Fruit fly (Drosophila melanogaster) whole organism, embryonic: Measurements from ENCODE around the gene CG4020.

Experiments used
- B-H1 ChIP-seq: fragments of 200-800 bp; sonication (Bioruptor generic); IDR thresholded peaks from 3 replicates; pipeline ENCODE4 v1.3.6; 2022; ENCODE audit warnings: missing biosample characterization, missing genetic modification characterization
- BEAF-32 ChIP-seq: fragments of 200-800 bp; sonication (Bioruptor generic); optimal IDR thresholded peaks from 3 replicates; lab custom pipeline; 2017; ENCODE audit warnings: missing biosample characterization, missing genetic modification characterization, mild to moderate bottlenecking, moderate library complexity, missing genetic modification reagents
- CG10959 ChIP-seq: fragments of 200-800 bp; sonication (Bioruptor generic); IDR thresholded peaks from 2 replicates; pipeline ENCODE4 v1.3.6; 2022; ENCODE audit warnings: missing biosample characterization, missing genetic modification characterization
- CG11247 ChIP-seq: fragments of 200-800 bp; sonication (Bioruptor generic); IDR thresholded peaks from 2 replicates; pipeline ENCODE4 v1.3.6; 2022; ENCODE audit warnings: missing biosample characterization, missing genetic modification characterization
- CG11504 ChIP-seq: fragments of 200-800 bp; sonication (Bioruptor generic); optimal IDR thresholded peaks from 3 replicates; lab custom pipeline; 2019; ENCODE audit warnings: missing biosample characterization, mild to moderate bottlenecking, missing genetic modification characterization, moderate library complexity
- CG11560 ChIP-seq: fragments of 200-800 bp; sonication (Bioruptor generic); IDR thresholded peaks from 3 replicates; pipeline ENCODE4 v1.3.6; 2022; ENCODE audit warnings: missing biosample characterization, missing genetic modification characterization
- CG12769 ChIP-seq: fragments of 200-800 bp; sonication (Bioruptor generic); optimal IDR thresholded peaks from 2 replicates; lab custom pipeline; 2019; ENCODE audit warnings: missing biosample characterization, mild to moderate bottlenecking, missing genetic modification characterization, moderate library complexity
- CG1647 ChIP-seq: fragments of 200-800 bp; sonication (Bioruptor generic); optimal IDR thresholded peaks from 3 replicates; lab custom pipeline; 2016; ENCODE audit warnings: missing biosample characterization, missing genetic modification characterization
- CG17328 ChIP-seq: fragments of 200-800 bp; sonication (Bioruptor generic); IDR thresholded peaks from 2 replicates; pipeline ENCODE4 v1.3.6; 2022; ENCODE audit warnings: missing biosample characterization, missing genetic modification characterization
- CG17361 ChIP-seq: fragments of 200-800 bp; sonication (Bioruptor generic); IDR thresholded peaks from 3 replicates; pipeline ENCODE4 v1.3.6; 2022; ENCODE audit warnings: missing biosample characterization, missing genetic modification characterization
- CG18764 ChIP-seq: fragments of 200-800 bp; sonication (Bioruptor generic); optimal IDR thresholded peaks from 3 replicates; lab custom pipeline; 2016; ENCODE audit warnings: missing biosample characterization, missing genetic modification characterization
- CG2129 ChIP-seq: fragments of 200-800 bp; sonication (Bioruptor generic); IDR thresholded peaks from 2 replicates; pipeline ENCODE4 v1.3.6; 2022; ENCODE audit warnings: missing biosample characterization, missing genetic modification characterization; ENCODE audit not compliant: partially characterized antibody
- CG2875 ChIP-seq: fragments of 200-800 bp; sonication (Bioruptor generic); optimal IDR thresholded peaks from 2 replicates; lab custom pipeline; 2017; ENCODE audit warnings: missing biosample characterization, mild to moderate bottlenecking, missing genetic modification characterization, missing genetic modification reagents
- CG31441 ChIP-seq: fragments of 200-800 bp; sonication (Bioruptor generic); IDR thresholded peaks from 2 replicates; pipeline ENCODE4 v1.3.6; 2022; ENCODE audit warnings: missing biosample characterization, missing genetic modification characterization
- CG3407 ChIP-seq: fragments of 200-800 bp; sonication (Bioruptor generic); optimal IDR thresholded peaks from 2 replicates; lab custom pipeline; 2018; ENCODE audit warnings: missing biosample characterization, mild to moderate bottlenecking, missing genetic modification characterization
- CG34376 ChIP-seq: fragments of 200-800 bp; sonication (Bioruptor generic); optimal IDR thresholded peaks from 2 replicates; lab custom pipeline; 2018; ENCODE audit warnings: missing biosample characterization, mild to moderate bottlenecking, missing genetic modification characterization
- CG6654 ChIP-seq: fragments of 200-800 bp; sonication (Bioruptor generic); optimal IDR thresholded peaks from 2 replicates; lab custom pipeline; 2017; ENCODE audit warnings: missing biosample characterization, mild to moderate bottlenecking, missing genetic modification characterization
- CG6765 ChIP-seq: fragments of 200-800 bp; sonication (Bioruptor generic); optimal IDR thresholded peaks from 3 replicates; lab custom pipeline; 2017; ENCODE audit warnings: missing biosample characterization, mild to moderate bottlenecking, missing genetic modification characterization
- CG7556 ChIP-seq: fragments of 200-800 bp; sonication (Bioruptor generic); optimal IDR thresholded peaks from 2 replicates; lab custom pipeline; 2017; ENCODE audit warnings: missing biosample characterization, mild to moderate bottlenecking, missing genetic modification characterization
- CG7786 ChIP-seq: fragments of 200-800 bp; sonication (Bioruptor generic); optimal IDR thresholded peaks from 2 replicates; lab custom pipeline; 2016; ENCODE audit warnings: missing biosample characterization, missing genetic modification characterization
- CoRest ChIP-seq: fragments of 200-800 bp; sonication (Bioruptor generic); optimal IDR thresholded peaks from 3 replicates; lab custom pipeline; 2018; ENCODE audit warnings: missing biosample characterization, mild to moderate bottlenecking, missing genetic modification characterization, moderate library complexity
- CrebB ChIP-seq: fragments of 200-800 bp; sonication (Bioruptor generic); optimal IDR thresholded peaks from 3 replicates; lab custom pipeline; 2018; ENCODE audit warnings: missing biosample characterization, mild to moderate bottlenecking, missing genetic modification characterization
- Doc3 ChIP-seq: fragments of 200-800 bp; sonication (Bioruptor generic); IDR thresholded peaks from 3 replicates; pipeline ENCODE4 v1.3.6; 2022; ENCODE audit warnings: missing biosample characterization, missing genetic modification characterization; ENCODE audit not compliant: partially characterized antibody
- Fer1 ChIP-seq: fragments of 200-800 bp; sonication (Bioruptor generic); optimal IDR thresholded peaks from 2 replicates; lab custom pipeline; 2017; ENCODE audit warnings: missing biosample characterization, mild to moderate bottlenecking, missing genetic modification characterization
- HLH54F ChIP-seq: fragments of 200-800 bp; sonication (Bioruptor generic); optimal IDR thresholded peaks from 3 replicates; lab custom pipeline; 2016; ENCODE audit warnings: missing biosample characterization, missing genetic modification characterization
- HLHmδ ChIP-seq: fragments of 200-800 bp; sonication (Bioruptor generic); optimal IDR thresholded peaks from 2 replicates; lab custom pipeline; 2018; ENCODE audit warnings: missing biosample characterization, mild to moderate bottlenecking, missing genetic modification characterization, moderate library complexity
- Hr51 ChIP-seq, 2 experiments: fragments of 200-800 bp; sonication (Bioruptor generic); optimal IDR thresholded peaks; 2 replicates in 1 of 2; 3 replicates in 1 of 2; lab custom pipeline; 2016 to 2018; ENCODE audit warnings: missing biosample characterization in 2 of 2, missing genetic modification characterization in 2 of 2, mild to moderate bottlenecking in 1 of 2, moderate library complexity in 1 of 2
- Kr ChIP-seq: fragments of 200-800 bp; sonication (Bioruptor generic); optimal IDR thresholded peaks from 2 replicates; lab custom pipeline; 2017; ENCODE audit warnings: missing biosample characterization, mild to moderate bottlenecking, missing genetic modification characterization
- Ptx1 ChIP-seq: fragments of 200-800 bp; sonication (Bioruptor generic); IDR thresholded peaks from 2 replicates; pipeline ENCODE4 v1.3.6; 2022; ENCODE audit warnings: missing biosample characterization, missing genetic modification characterization
- Rx ChIP-seq: fragments of 200-800 bp; sonication (Bioruptor generic); IDR thresholded peaks from 2 replicates; pipeline ENCODE4 v1.3.6; 2022; ENCODE audit warnings: missing biosample characterization, missing genetic modification characterization
- Scr ChIP-seq: fragments of 200-800 bp; sonication (Bioruptor generic); IDR thresholded peaks from 2 replicates; pipeline ENCODE4 v1.3.6; 2022; ENCODE audit warnings: missing biosample characterization, missing genetic modification characterization; ENCODE audit not compliant: partially characterized antibody
- Sry-β ChIP-seq: fragments of 200-800 bp; sonication (Bioruptor generic); optimal IDR thresholded peaks from 2 replicates; lab custom pipeline; 2018; ENCODE audit warnings: missing biosample characterization, mild to moderate bottlenecking, missing genetic modification characterization, moderate library complexity
- amos ChIP-seq: fragments of 200-800 bp; sonication (Bioruptor generic); IDR thresholded peaks from 2 replicates; pipeline ENCODE4 v1.3.6; 2022; ENCODE audit warnings: missing biosample characterization, missing genetic modification characterization; ENCODE audit not compliant: partially characterized antibody
- ap ChIP-seq: fragments of 200-800 bp; sonication (Bioruptor generic); IDR thresholded peaks from 2 replicates; pipeline ENCODE4 v1.3.6; 2022; ENCODE audit warnings: missing biosample characterization, missing genetic modification characterization
- bbx ChIP-seq: fragments of 200-800 bp; sonication (Bioruptor generic); IDR thresholded peaks from 2 replicates; pipeline ENCODE4 v1.3.6; 2022; ENCODE audit warnings: missing biosample characterization, missing genetic modification characterization; ENCODE audit not compliant: partially characterized antibody
- cad ChIP-seq: fragments of >200 bp; optimal IDR thresholded peaks from 2 replicates; lab custom pipeline; 2017; ENCODE audit warnings: missing biosample characterization, missing genetic modification characterization
- danr ChIP-seq: fragments of 200-800 bp; sonication (Bioruptor generic); IDR thresholded peaks from 2 replicates; pipeline ENCODE4 v1.3.6; 2022; ENCODE audit warnings: missing biosample characterization, missing genetic modification characterization
- en ChIP-seq: fragments of 200-800 bp; sonication (Bioruptor generic); optimal IDR thresholded peaks from 2 replicates; lab custom pipeline; 2016; ENCODE audit warnings: missing biosample characterization, missing genetic modification characterization
- jumu ChIP-seq: fragments of 200-800 bp; sonication (Bioruptor generic); optimal IDR thresholded peaks from 3 replicates; lab custom pipeline; 2016; ENCODE audit warnings: missing biosample characterization, missing genetic modification characterization
- prd ChIP-seq, 3 experiments: fragments of >200 bp in 2 of 3; fragments of 200-800 bp in 1 of 3; sonication (Bioruptor generic) in 1 of 3; optimal IDR thresholded peaks in 2 of 3; IDR thresholded peaks in 1 of 3; 2 replicates in 2 of 3; 3 replicates in 1 of 3; pipeline versions ENCODE4 v1.3.6 to Lab custom; 2017 to 2022; ENCODE audit warnings: missing biosample characterization in 1 of 3, missing genetic modification characterization in 1 of 3
- slbo ChIP-seq: fragments of 200-800 bp; sonication (Bioruptor generic); IDR thresholded peaks from 2 replicates; pipeline ENCODE4 v1.3.6; 2022; ENCODE audit warnings: missing biosample characterization, missing genetic modification characterization
- sna ChIP-seq: fragments of 200-800 bp; sonication (Bioruptor generic); IDR thresholded peaks from 2 replicates; pipeline ENCODE4 v1.3.6; 2022; ENCODE audit warnings: missing biosample characterization, missing genetic modification characterization; ENCODE audit not compliant: partially characterized antibody
- stwl ChIP-seq: fragments of 200-800 bp; sonication (Bioruptor generic); optimal IDR thresholded peaks from 3 replicates; lab custom pipeline; 2018; ENCODE audit warnings: missing biosample characterization, mild to moderate bottlenecking, missing genetic modification characterization, moderate library complexity
- trem ChIP-seq: fragments of 200-800 bp; optimal IDR thresholded peaks from 3 replicates; lab custom pipeline; 2019; ENCODE audit warnings: missing biosample characterization, mild to moderate bottlenecking, missing genetic modification characterization, moderate library complexity
- unpg ChIP-seq: fragments of 200-800 bp; sonication (Bioruptor generic); optimal IDR thresholded peaks from 3 replicates; lab custom pipeline; 2018; ENCODE audit warnings: missing biosample characterization, mild to moderate bottlenecking, missing genetic modification characterization, moderate library complexity
- wdn ChIP-seq: fragments of 200-800 bp; sonication (Bioruptor generic); IDR thresholded peaks from 2 replicates; pipeline ENCODE4 v1.3.6; 2022; ENCODE audit warnings: missing biosample characterization, missing genetic modification characterization

CG4020 gene

DNA sequence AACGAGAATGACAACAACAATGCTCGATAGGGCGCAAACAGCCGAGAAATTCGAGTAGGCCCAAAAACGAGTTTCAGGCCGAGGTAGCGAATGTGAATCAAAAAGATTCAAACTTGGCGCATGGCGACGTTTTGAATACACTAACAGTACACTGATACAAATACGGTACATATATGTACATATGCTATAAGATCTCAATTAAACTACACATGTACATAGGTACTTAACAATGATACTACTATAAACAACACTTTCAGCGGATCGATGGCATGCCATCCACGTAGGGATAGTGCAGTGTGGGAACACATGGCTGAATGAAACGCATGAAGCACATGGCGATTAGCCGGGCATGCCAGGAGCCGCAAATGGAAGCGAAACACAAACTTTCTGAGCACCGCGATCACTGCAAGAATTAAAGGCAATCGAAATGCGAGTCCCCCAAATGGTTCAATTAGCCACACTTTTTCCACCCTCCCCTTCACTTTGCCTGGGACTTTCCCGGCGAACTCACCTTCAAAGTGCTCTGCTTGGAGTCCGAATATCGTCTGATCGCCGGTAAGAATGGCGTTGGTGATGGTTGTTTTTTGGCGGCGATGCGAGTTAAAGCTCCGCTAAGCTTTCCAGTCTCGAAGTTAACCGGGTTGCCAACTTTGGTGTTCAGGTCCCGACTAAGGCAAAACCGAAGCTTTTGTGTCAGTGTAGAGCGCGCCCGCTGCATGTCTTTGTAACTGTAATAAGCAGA is 10.4 kb downstream of the CG4020 start (continued):
- no peak for TF ChIP-seq CG10959
- TF ChIP-seq Doc3 = 0 out of 3 replicates have a peak, but pooled peaks have one; percentile 27
- no peak for TF ChIP-seq slbo
- no peak for TF ChIP-seq CG2129
- peak; percentile 26 for TF ChIP-seq Fer1
- TF ChIP-seq BEAF-32 (GFP tag; lab: Kevin White, UChicago) = peak; percentile 56

DNA sequence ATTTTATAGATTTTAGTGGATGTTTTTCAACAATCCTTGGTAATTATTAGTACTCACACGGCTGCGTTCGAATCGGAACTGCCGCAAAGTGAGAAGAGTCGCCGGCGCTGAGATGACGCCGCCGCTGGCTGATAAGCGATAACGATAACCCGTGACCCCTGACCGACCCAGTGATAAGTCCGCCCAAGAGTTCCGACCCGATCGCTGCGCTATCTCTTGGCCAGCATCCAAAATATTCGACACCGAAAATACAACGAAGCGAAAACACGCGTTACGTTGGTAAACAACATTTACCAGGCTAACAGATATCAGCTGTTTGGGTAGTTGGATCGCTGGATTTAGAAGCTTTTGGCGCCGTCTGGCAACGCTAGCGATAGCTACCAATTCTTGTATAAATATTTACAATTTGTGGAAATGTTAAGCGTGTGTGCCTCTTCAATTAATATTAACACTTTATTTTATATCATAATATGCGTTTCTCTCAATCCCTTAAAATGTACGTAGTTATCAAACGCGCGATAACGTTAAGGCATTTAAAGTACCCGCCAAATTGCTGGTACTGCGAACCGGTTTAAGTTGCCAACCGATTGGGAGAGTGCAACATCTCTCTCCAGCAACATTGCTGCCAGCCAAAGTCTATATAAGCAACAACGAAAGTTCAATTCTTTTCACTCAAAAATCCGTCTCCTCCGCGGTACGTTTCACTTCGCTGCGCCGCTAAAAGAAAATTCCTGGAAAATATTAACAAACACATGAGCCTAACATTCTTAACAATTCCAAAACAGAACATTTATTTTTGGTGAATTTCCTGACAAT is 11.2 kb downstream of the CG4020 start, which contains the start of the genes Shmt and CG3726:
Gene Shmt (minus strand): TSS at position 304 of the 816 bp plus-strand sequence.
Gene CG3726 (plus strand): TSS at position 604 of the 816 bp plus-strand sequence.
- TF ChIP-seq CG12769 (tag; lab: Kevin White, UChicago) (peak; percentile 49), amos (GFP tag; lab: Robert Waterston, UW) (peak; percentile 37; the same call in 1 of the 2 replicates), slbo (no peak), Ptx1 (GFP tag; lab: Robert Waterston, UW) (no peak), prd (optimal IDR thresholded peaks at IDR 0.05; lab: Kevin White, UChicago) (no peak), prd (GFP tag; IDR thresholded peaks at IDR 0.05; lab: Robert Waterston, UW) (no peak), Sry-β (GFP tag; lab: Kevin White, UChicago) (no peak), CG6765 (GFP tag; lab: Kevin White, UChicago) (no peak), CG18764 (no peak), CG7556 (GFP tag; lab: Kevin White, UChicago) (no peak), CG17328 (GFP tag; lab: Robert Waterston, UW) (no peak), CoRest (peak; percentile 4), CG11247 (GFP tag; lab: Robert Waterston, UW) (no peak), CG11504 (peak; percentile 100), cad (GFP tag; lab: Kevin White, UChicago) (no peak), CG2875 (GFP tag; lab: Kevin White, UChicago) (no peak), CG3407 (GFP tag; lab: Kevin White, UChicago) (no peak), HLH54F (GFP tag; lab: Kevin White, UChicago) (no peak), stwl (no peak), danr (no peak), Scr (GFP tag; lab: Robert Waterston, UW) (no peak), Kr (GFP tag; lab: Kevin White, UChicago) (no peak), en (no peak), HLHmδ (GFP tag; lab: Kevin White, UChicago) (no peak), CG1647 (GFP tag; lab: Kevin White, UChicago) (no peak), CG17361 (no peak), wdn (GFP tag; lab: Robert Waterston, UW) (no peak), sna (no peak), trem (tag; lab: Kevin White, UChicago) (peak; percentile 1), CG11560 (tag; lab: Robert Waterston, UW) (no peak), CG6654 (no peak), CG7786 (no peak), CrebB (tag; lab: Kevin White, UChicago) (peak; percentile 24), Rx (GFP tag; lab: Robert Waterston, UW) (no peak), Hr51 (GFP tag; optimal IDR thresholded peaks at IDR 0.05; lab: Kevin White, UChicago) (no peak), CG31441 (GFP tag; lab: Robert Waterston, UW) (no peak), ap (GFP tag; lab: Robert Waterston, UW) (no peak), jumu (GFP tag; lab: Kevin White, UChicago) (no peak), bbx (peak; percentile 19; the same call in 1 of the 2 replicates), unpg (GFP tag; lab: Kevin White, UChicago) (peak; percentile 9), CG34376 (GFP tag; lab: Kevin White, UChicago) (peak; percentile 5), B-H1 (GFP tag; lab: Robert Waterston, UW) (no peak)
